Fruit fly (Drosophila melanogaster) whole organism, prepupa: Measurements from ENCODE around the gene CG14082.

Experiments
- Blimp-1 ChIP-seq: fragments of 200-800 bp; sonication (Bioruptor generic); optimal IDR thresholded peaks from 3 replicates; lab custom pipeline; 2017; ENCODE audit warnings: missing biosample characterization, missing genetic modification characterization, mild to moderate bottlenecking, moderate library complexity, missing genetic modification reagents
- CG11294 ChIP-seq: fragments of 200-800 bp; sonication (Bioruptor generic); IDR thresholded peaks from 2 replicates; pipeline ENCODE4 v1.3.6; 2022; ENCODE audit warnings: missing biosample characterization, missing genetic modification characterization
- CG11762 ChIP-seq: fragments of 200-800 bp; sonication (Bioruptor generic); optimal IDR thresholded peaks from 3 replicates; lab custom pipeline; 2016; ENCODE audit warnings: missing biosample characterization, missing genetic modification characterization; ENCODE audit not compliant: insufficient read depth
- CG11902 ChIP-seq: fragments of 200-800 bp; sonication (Bioruptor generic); optimal IDR thresholded peaks from 3 replicates; lab custom pipeline; 2016; ENCODE audit warnings: missing biosample characterization, missing genetic modification characterization
- CG15336 ChIP-seq: fragments of 200-800 bp; sonication (Bioruptor generic); IDR thresholded peaks from 2 replicates; pipeline ENCODE4 v1.3.6; 2022; ENCODE audit warnings: missing biosample characterization, missing genetic modification characterization
- CG1621 ChIP-seq: fragments of 200-800 bp; sonication (Bioruptor generic); optimal IDR thresholded peaks from 3 replicates; lab custom pipeline; 2018; ENCODE audit warnings: missing biosample characterization, mild to moderate bottlenecking, missing genetic modification characterization
- CG16779 ChIP-seq: fragments of 200-800 bp; sonication (Bioruptor generic); optimal IDR thresholded peaks from 3 replicates; lab custom pipeline; 2017; ENCODE audit warnings: missing biosample characterization, mild to moderate bottlenecking, missing genetic modification characterization
- CG3032 ChIP-seq: fragments of 200-800 bp; optimal IDR thresholded peaks from 2 replicates; lab custom pipeline; 2019; ENCODE audit warnings: missing biosample characterization, mild to moderate bottlenecking, missing genetic modification characterization, moderate library complexity
- CG31627 ChIP-seq: fragments of 200-800 bp; sonication (Bioruptor generic); optimal IDR thresholded peaks from 3 replicates; lab custom pipeline; 2016; ENCODE audit warnings: missing biosample characterization, missing genetic modification characterization
- CG32006 ChIP-seq: fragments of 200-800 bp; sonication (Bioruptor generic); optimal IDR thresholded peaks from 3 replicates; lab custom pipeline; 2017; ENCODE audit warnings: missing biosample characterization, mild to moderate bottlenecking, missing genetic modification characterization
- CG34406 ChIP-seq: fragments of 200-800 bp; sonication (Bioruptor generic); optimal IDR thresholded peaks from 3 replicates; lab custom pipeline; 2016; ENCODE audit warnings: missing biosample characterization, missing genetic modification characterization
- CG3919 ChIP-seq: fragments of 200-800 bp; sonication (Bioruptor generic); optimal IDR thresholded peaks from 3 replicates; lab custom pipeline; 2016; ENCODE audit warnings: missing biosample characterization, missing genetic modification characterization
- CG4318 ChIP-seq: fragments of 200-800 bp; sonication (Bioruptor generic); optimal IDR thresholded peaks from 3 replicates; lab custom pipeline; 2017; ENCODE audit warnings: missing biosample characterization, mild to moderate bottlenecking, missing genetic modification characterization
- CG6792 ChIP-seq: fragments of 200-800 bp; sonication (Bioruptor generic); optimal IDR thresholded peaks from 3 replicates; lab custom pipeline; 2016; ENCODE audit warnings: missing biosample characterization, missing genetic modification characterization
- CG6808 ChIP-seq: fragments of 200-800 bp; sonication (Bioruptor generic); optimal IDR thresholded peaks from 3 replicates; lab custom pipeline; 2017; ENCODE audit warnings: missing biosample characterization, missing genetic modification characterization, mild to moderate bottlenecking, moderate library complexity, missing genetic modification reagents
- CG6854 ChIP-seq: fragments of 200-800 bp; sonication (Bioruptor generic); optimal IDR thresholded peaks from 2 replicates; lab custom pipeline; 2017; ENCODE audit warnings: missing biosample characterization, mild to moderate bottlenecking, missing genetic modification characterization
- CG7368 ChIP-seq: fragments of 200-800 bp; sonication (Bioruptor generic); optimal IDR thresholded peaks from 3 replicates; lab custom pipeline; 2016; ENCODE audit warnings: missing biosample characterization, missing genetic modification characterization
- CG8119 ChIP-seq: fragments of 200-800 bp; sonication (Bioruptor generic); IDR thresholded peaks from 3 replicates; pipeline ENCODE4 v1.3.6; 2022; ENCODE audit warnings: missing biosample characterization, missing genetic modification characterization
- CG8319 ChIP-seq: fragments of 200-800 bp; sonication (Bioruptor generic); optimal IDR thresholded peaks from 3 replicates; lab custom pipeline; 2016; ENCODE audit warnings: missing biosample characterization, missing genetic modification characterization
- CG9139 ChIP-seq: fragments of 200-800 bp; sonication (Bioruptor generic); optimal IDR thresholded peaks from 3 replicates; lab custom pipeline; 2017; ENCODE audit warnings: missing biosample characterization, mild to moderate bottlenecking, missing genetic modification characterization
- Eip75B ChIP-seq: fragments of 200-800 bp; sonication (Bioruptor generic); optimal IDR thresholded peaks from 3 replicates; lab custom pipeline; 2016; ENCODE audit warnings: missing biosample characterization, missing genetic modification characterization
- Eip78C ChIP-seq: fragments of 200-800 bp; sonication (Bioruptor generic); peaks from one replicate; lab custom pipeline; 2016; ENCODE audit warnings: missing biosample characterization, missing genetic modification characterization
- Eip93F ChIP-seq: fragments of 200-800 bp; sonication (Bioruptor generic); optimal IDR thresholded peaks from 2 replicates; lab custom pipeline; 2016; ENCODE audit warnings: missing biosample characterization, mild to moderate bottlenecking, missing genetic modification characterization
- Ets21C ChIP-seq: fragments of 200-800 bp; sonication (Bioruptor generic); optimal IDR thresholded peaks from 3 replicates; lab custom pipeline; 2016; ENCODE audit warnings: missing biosample characterization, missing genetic modification characterization
- Ets96B ChIP-seq: fragments of 200-800 bp; optimal IDR thresholded peaks from 2 replicates; lab custom pipeline; 2019; ENCODE audit warnings: missing biosample characterization, mild to moderate bottlenecking, missing genetic modification characterization, moderate library complexity
- Hr38 ChIP-seq: sonication (Bioruptor generic); optimal IDR thresholded peaks from 2 replicates; lab custom pipeline; 2016; ENCODE audit warnings: missing biosample characterization, missing genetic modification characterization
- Hr39 ChIP-seq: fragments of 200-800 bp; sonication (Bioruptor generic); optimal IDR thresholded peaks from 2 replicates; lab custom pipeline; 2016; ENCODE audit warnings: missing biosample characterization, missing genetic modification characterization
- Hr4 ChIP-seq: fragments of 200-800 bp; sonication (Bioruptor generic); optimal IDR thresholded peaks from 3 replicates; lab custom pipeline; 2016; ENCODE audit warnings: missing biosample characterization, missing genetic modification characterization
- Lpt ChIP-seq: fragments of 200-800 bp; sonication (Bioruptor generic); optimal IDR thresholded peaks from 3 replicates; lab custom pipeline; 2016; ENCODE audit warnings: missing biosample characterization, missing genetic modification characterization
- Met ChIP-seq: fragments of 200-800 bp; sonication (Bioruptor generic); optimal IDR thresholded peaks from 3 replicates; lab custom pipeline; 2016; ENCODE audit warnings: missing biosample characterization, missing genetic modification characterization
- OdsH ChIP-seq: fragments of 200-800 bp; sonication (Bioruptor generic); optimal IDR thresholded peaks from 3 replicates; lab custom pipeline; 2016; ENCODE audit warnings: missing biosample characterization, missing genetic modification characterization
- Smox ChIP-seq: fragments of 200-800 bp; sonication (Bioruptor generic); optimal IDR thresholded peaks from 3 replicates; lab custom pipeline; 2016; ENCODE audit warnings: missing biosample characterization, missing genetic modification characterization
- Sox102F ChIP-seq: fragments of 200-800 bp; sonication (Bioruptor generic); optimal IDR thresholded peaks from 2 replicates; lab custom pipeline; 2016; ENCODE audit warnings: missing biosample characterization, mild to moderate bottlenecking, missing genetic modification characterization
- Sox14 ChIP-seq: fragments of 200-800 bp; sonication (Bioruptor generic); optimal IDR thresholded peaks from 3 replicates; lab custom pipeline; 2016; ENCODE audit warnings: missing biosample characterization, missing genetic modification characterization
- Sox15 ChIP-seq: fragments of 200-800 bp; sonication (Bioruptor generic); optimal IDR thresholded peaks from 3 replicates; lab custom pipeline; 2016; ENCODE audit warnings: missing biosample characterization, missing genetic modification characterization
- achi ChIP-seq: fragments of 200-800 bp; sonication (Bioruptor generic); optimal IDR thresholded peaks from 3 replicates; lab custom pipeline; 2016; ENCODE audit warnings: missing biosample characterization, missing genetic modification characterization
- acj6 ChIP-seq: fragments of 200-800 bp; sonication (Bioruptor generic); optimal IDR thresholded peaks from 3 replicates; lab custom pipeline; 2016; ENCODE audit warnings: missing biosample characterization, missing genetic modification characterization
- cyc ChIP-seq: fragments of 200-800 bp; sonication (Bioruptor generic); optimal IDR thresholded peaks from 3 replicates; lab custom pipeline; 2016; ENCODE audit warnings: missing biosample characterization, missing genetic modification characterization
- dac ChIP-seq: fragments of 200-800 bp; sonication (Bioruptor generic); optimal IDR thresholded peaks from 2 replicates; lab custom pipeline; 2017; ENCODE audit warnings: missing biosample characterization, mild to moderate bottlenecking, missing genetic modification characterization
- eg ChIP-seq: fragments of 200-800 bp; sonication (Bioruptor generic); IDR thresholded peaks from 3 replicates; pipeline ENCODE4 v1.3.6; 2022; ENCODE audit warnings: missing biosample characterization, missing genetic modification characterization
- esn ChIP-seq: fragments of 200-800 bp; sonication (Bioruptor generic); optimal IDR thresholded peaks from 2 replicates; lab custom pipeline; 2016; ENCODE audit warnings: missing biosample characterization, mild to moderate bottlenecking, missing genetic modification characterization, moderate library complexity
- fd59A ChIP-seq: fragments of 200-800 bp; sonication (Bioruptor generic); optimal IDR thresholded peaks from 2 replicates; lab custom pipeline; 2017; ENCODE audit warnings: missing biosample characterization, mild to moderate bottlenecking, missing genetic modification characterization, missing genetic modification reagents
- fkh ChIP-seq: fragments of 200-800 bp; sonication (Bioruptor generic); optimal IDR thresholded peaks from 3 replicates; lab custom pipeline; 2017; ENCODE audit warnings: missing biosample characterization, mild to moderate bottlenecking, missing genetic modification characterization, moderate library complexity
- lz ChIP-seq: fragments of 200-800 bp; sonication (Bioruptor generic); optimal IDR thresholded peaks from 3 replicates; lab custom pipeline; 2016; ENCODE audit warnings: missing biosample characterization, missing genetic modification characterization
- pdm3 ChIP-seq: fragments of 200-800 bp; sonication (Bioruptor generic); optimal IDR thresholded peaks from 3 replicates; lab custom pipeline; 2016; ENCODE audit warnings: missing biosample characterization, missing genetic modification characterization
- salr ChIP-seq, 2 experiments: fragments of 200-800 bp; sonication (Bioruptor generic); optimal IDR thresholded peaks; 3 replicates each; lab custom pipeline; 2016 to 2018; ENCODE audit warnings: missing biosample characterization in 2 of 2, missing genetic modification characterization in 2 of 2, mild to moderate bottlenecking in 1 of 2
- spab ChIP-seq: fragments of 200-800 bp; sonication (Bioruptor generic); optimal IDR thresholded peaks from 2 replicates; lab custom pipeline; 2017; ENCODE audit warnings: missing biosample characterization, mild to moderate bottlenecking, missing genetic modification characterization, missing genetic modification reagents
- ss ChIP-seq, 2 experiments: fragments of 200-800 bp; sonication (Bioruptor generic); optimal IDR thresholded peaks; 2 replicates in 1 of 2; 3 replicates in 1 of 2; lab custom pipeline; 2017 to 2018; ENCODE audit warnings: mild to moderate bottlenecking in 2 of 2, missing biosample characterization in 2 of 2, missing genetic modification characterization in 2 of 2, moderate library complexity in 1 of 2
- svp ChIP-seq: fragments of 200-800 bp; sonication (Bioruptor generic); peaks from one replicate; lab custom pipeline; 2016; ENCODE audit warnings: missing biosample characterization, missing genetic modification characterization
- topi ChIP-seq: fragments of 200-800 bp; sonication (Bioruptor generic); optimal IDR thresholded peaks from 3 replicates; lab custom pipeline; 2016; ENCODE audit warnings: missing biosample characterization, missing genetic modification characterization
- vri ChIP-seq: fragments of 200-800 bp; sonication (Bioruptor generic); optimal IDR thresholded peaks from 3 replicates; lab custom pipeline; 2016; ENCODE audit warnings: missing biosample characterization, mild to moderate bottlenecking, missing genetic modification characterization

CG14082 gene

DNA sequence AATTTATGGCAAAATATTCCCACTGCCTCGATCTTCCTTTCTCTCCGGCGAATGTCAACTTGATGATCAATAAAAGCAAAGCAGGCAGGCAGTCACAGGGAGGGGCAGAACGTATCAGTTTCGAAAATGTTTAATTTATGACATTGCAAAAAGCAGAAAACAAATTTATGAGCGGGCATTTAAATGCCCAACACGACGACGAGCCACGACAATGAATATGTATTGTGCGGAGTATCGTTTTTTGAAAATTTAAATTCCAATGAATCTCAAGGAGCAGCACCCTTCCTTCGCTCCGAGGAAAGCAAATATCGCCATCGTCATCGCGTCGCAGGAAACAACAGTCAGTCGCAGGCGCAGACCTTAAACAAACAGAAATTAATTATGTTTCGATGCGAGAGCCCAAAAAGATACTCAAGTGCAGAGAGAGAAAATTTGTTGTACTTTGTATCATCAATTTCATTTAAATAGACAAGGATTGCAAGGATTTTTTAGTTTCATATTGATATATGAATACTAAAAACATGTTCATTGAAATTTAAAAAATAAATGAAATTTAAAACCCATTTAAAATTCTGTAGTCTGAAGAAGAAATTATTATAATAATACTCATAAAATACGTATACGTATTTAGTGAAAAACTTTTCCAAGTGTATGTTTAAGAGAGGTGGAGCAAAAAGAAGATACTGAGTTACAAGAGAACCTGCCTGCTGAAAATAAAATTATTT lies 24.0 kb upstream of the CG14082 start:
- no peak for TF ChIP-seq CG6854 (GFP tag; lab: Kevin White, UChicago)
- peak; percentile 43 for TF ChIP-seq CG7368 (GFP tag; lab: Kevin White, UChicago)
- TF ChIP-seq CG15336 (GFP tag; lab: Robert Waterston, UW): peak; percentile 43
- TF ChIP-seq Ets96B: peak; percentile 78
- peak; percentile 64 for TF ChIP-seq acj6 (GFP tag; lab: Kevin White, UChicago)
- peak; percentile 62 for TF ChIP-seq spab (GFP tag; lab: Kevin White, UChicago)
- TF ChIP-seq CG1621 (tag; lab: Kevin White, UChicago): no peak
- TF ChIP-seq Eip93F (GFP tag; lab: Kevin White, UChicago): no peak
- peak; percentile 27 for TF ChIP-seq vri (GFP tag; lab: Kevin White, UChicago)
- peak; percentile 15 for TF ChIP-seq Sox14
- TF ChIP-seq pdm3: peak; percentile 41
- TF ChIP-seq CG31627 (GFP tag; lab: Kevin White, UChicago): peak; percentile 40
- peak; percentile 9 for TF ChIP-seq Sox15
- TF ChIP-seq CG34406 (GFP tag; lab: Kevin White, UChicago): peak; percentile 78
- TF ChIP-seq Blimp-1: peak; percentile 43
- TF ChIP-seq CG3919 (GFP tag; lab: Kevin White, UChicago): peak; percentile 66
- TF ChIP-seq Hr39 (GFP tag; lab: Kevin White, UChicago): peak; percentile 41
- TF ChIP-seq achi: peak; percentile 66
- TF ChIP-seq Eip75B (GFP tag; lab: Kevin White, UChicago): peak; percentile 49
- peak; percentile 68 for TF ChIP-seq Met (GFP tag; lab: Kevin White, UChicago)
- peak; percentile 39 for TF ChIP-seq Sox102F
- TF ChIP-seq eg (GFP tag; lab: Robert Waterston, UW): no peak
- peak in 1 of 2 experiments; percentile 59 for TF ChIP-seq salr (GFP tag; optimal IDR thresholded peaks at IDR 0.05; lab: Kevin White, UChicago)
- TF ChIP-seq Eip78C (GFP tag; lab: Kevin White, UChicago): peak; percentile 91
- peak; percentile 86 for TF ChIP-seq esn (GFP tag; lab: Kevin White, UChicago)
- peak; percentile 83 for TF ChIP-seq CG3032 (tag; lab: Kevin White, UChicago)
- TF ChIP-seq Smox (GFP tag; lab: Kevin White, UChicago): peak; percentile 70
- no peak for TF ChIP-seq Lpt (GFP tag; lab: Kevin White, UChicago)
- TF ChIP-seq fkh: peak; percentile 21
- TF ChIP-seq CG8119 (GFP tag; lab: Robert Waterston, UW): peak; percentile 54
- TF ChIP-seq Hr38 (GFP tag; lab: Kevin White, UChicago): no peak
- peak; percentile 63 for TF ChIP-seq lz (GFP tag; lab: Kevin White, UChicago)
- no peak for TF ChIP-seq CG11294 (GFP tag; lab: Robert Waterston, UW)
- TF ChIP-seq svp (GFP tag; lab: Kevin White, UChicago): peak; percentile 90
- TF ChIP-seq CG6792 (GFP tag; lab: Kevin White, UChicago): peak; percentile 65
- peak; percentile 46 for TF ChIP-seq CG8319 (GFP tag; lab: Kevin White, UChicago)
- TF ChIP-seq ss (GFP tag; optimal IDR thresholded peaks at IDR 0.05; lab: Kevin White, UChicago): peak; percentile 31 to 66
- peak; percentile 61 for TF ChIP-seq OdsH
- TF ChIP-seq topi: peak; percentile 69
- peak; percentile 37 for TF ChIP-seq CG32006
- no peak for TF ChIP-seq CG16779 (tag; lab: Kevin White, UChicago)
- TF ChIP-seq dac: no peak
- TF ChIP-seq Ets21C (GFP tag; lab: Kevin White, UChicago): peak; percentile 25
- peak; percentile 56 for TF ChIP-seq CG9139
- peak; percentile 75 for TF ChIP-seq CG6808 (GFP tag; lab: Kevin White, UChicago)
- peak; percentile 32 for TF ChIP-seq fd59A (GFP tag; lab: Kevin White, UChicago)
- no peak for TF ChIP-seq CG4318 (GFP tag; lab: Kevin White, UChicago)
- peak; percentile 16 for TF ChIP-seq CG11902 (GFP tag; lab: Kevin White, UChicago)
- peak; percentile 44 for TF ChIP-seq CG11762 (GFP tag; lab: Kevin White, UChicago)
- peak; percentile 79 for TF ChIP-seq cyc (GFP tag; lab: Kevin White, UChicago)
- no peak for TF ChIP-seq Hr4 (GFP tag; lab: Kevin White, UChicago)
